Worm (Caenorhabditis elegans): Measurements from ENCODE around the gene mbf-1.
A peak's percentile ranks its signal among the peaks of the same experiment; 100 is the strongest.

The mbf-1 gene

ce11 chrIV:11472023-11472422 lies 8.1 kb downstream of the mbf-1 start:
- TF ChIP-seq fkh-3 (tag; optimal IDR thresholded peaks at IDR 0.05) (no peak), Y67H2A.10 (GFP tag; conservative IDR thresholded peaks at IDR 0.05) (no peak), K11D2.4 (GFP tag; IDR thresholded peaks at IDR 0.05) (no peak)

ce11 chrIV:11469698-11470591 lies 10.2 kb downstream of the mbf-1 start, which contains the start of the genes C10C6.13 and wht-2:
C10C6.13 (minus strand) TSS chrIV:11469748.
wht-2 (plus strand) TSS chrIV:11470436.
- TF ChIP-seq lsl-1 (GFP tag; optimal IDR thresholded peaks at IDR 0.05) (peak; percentile 86), sdz-38 (tag; optimal IDR thresholded peaks at IDR 0.05) (no peak), nhr-80 (tag; optimal IDR thresholded peaks at IDR 0.05) (peak; percentile 29), xnd-1 (tag; optimal IDR thresholded peaks at IDR 0.05) (peak; percentile 71), madf-6 (GFP tag; IDR thresholded peaks at IDR 0.05) (peak; percentile 71), F33H1.4 (GFP tag; IDR thresholded peaks at IDR 0.05) (peak; percentile 80)

ce11 chrIV:11467413-11467812 lies 12.8 kb downstream of the mbf-1 start, which contains the start of gene C10C6.7:
C10C6.7 (minus strand) TSS chrIV:11467513.
- TF ChIP-seq ztf-18 (tag; optimal IDR thresholded peaks at IDR 0.05) (no peak), hsf-1 (GFP tag; IDR thresholded peaks at IDR 0.05) (no peak), snpc-4 (GFP tag; optimal IDR thresholded peaks at IDR 0.05) (no peak), snpc-4 (tag; optimal IDR thresholded peaks at IDR 0.05) (no peak), T26A5.8 (tag; optimal IDR thresholded peaks at IDR 0.05) (no peak), atf-7 (tag; optimal IDR thresholded peaks at IDR 0.05) (no peak), F57C9.4 (tag; optimal IDR thresholded peaks at IDR 0.05) (no peak), tbx-9 (tag; optimal IDR thresholded peaks at IDR 0.05; ENCODE audit: borderline replicate concordance) (no peak), repo-1 (tag; optimal IDR thresholded peaks at IDR 0.05) (no peak), lin-54 (GFP tag; optimal IDR thresholded peaks at IDR 0.05) (no peak), F33H1.4 (GFP tag; IDR thresholded peaks at IDR 0.05) (no peak), tlf-1 (GFP tag; optimal IDR thresholded peaks at IDR 0.05) (no peak), rpc-1 (optimal IDR thresholded peaks at IDR 0.05) (no peak), rpc-1 (tag; optimal IDR thresholded peaks at IDR 0.05) (no peak), rec-8 (tag; optimal IDR thresholded peaks at IDR 0.05) (no peak), B0261.1 (tag; optimal IDR thresholded peaks at IDR 0.05) (no peak), ztf-26 (tag; optimal IDR thresholded peaks at IDR 0.05) (no peak), dox-1 (GFP tag; IDR thresholded peaks at IDR 0.05) (no peak), lin-26 (GFP tag; IDR thresholded peaks at IDR 0.05) (no peak), ceh-58 (GFP tag; IDR thresholded peaks at IDR 0.05) (no peak)

ce11 chrIV:11465125-11465524 lies 15.0 kb downstream of the mbf-1 start, which contains the start of gene C10C6.3:
C10C6.3 (minus strand) TSS chrIV:11465225.
- TF ChIP-seq unc-130 (GFP tag; optimal IDR thresholded peaks at IDR 0.05): no peak
- no peak for TF ChIP-seq dpl-1 (GFP tag; optimal IDR thresholded peaks at IDR 0.05)
- no peak for TF ChIP-seq ztf-22 (GFP tag; optimal IDR thresholded peaks at IDR 0.05)
- no peak for TF ChIP-seq pbrm-1 (GFP tag; IDR thresholded peaks at IDR 0.05)
- no peak for TF ChIP-seq zfh-2 (GFP tag; conservative IDR thresholded peaks at IDR 0.05)
- no peak for TF ChIP-seq aptf-3 (GFP tag; IDR thresholded peaks at IDR 0.05)
- TF ChIP-seq lin-26 (GFP tag; IDR thresholded peaks at IDR 0.05): no peak
- TF ChIP-seq athp-1 (tag; optimal IDR thresholded peaks at IDR 0.05): no peak
- TF ChIP-seq C06A6.2 (GFP tag; conservative IDR thresholded peaks at IDR 0.05): no peak
- no peak for TF ChIP-seq Y67H2A.10 (GFP tag; conservative IDR thresholded peaks at IDR 0.05)
- TF ChIP-seq lsl-1 (GFP tag; optimal IDR thresholded peaks at IDR 0.05): no peak
- no peak for TF ChIP-seq attf-5 (GFP tag; optimal IDR thresholded peaks at IDR 0.05)
- TF ChIP-seq attf-3 (GFP tag; conservative IDR thresholded peaks at IDR 0.05): no peak
- TF ChIP-seq F22D6.2 (tag; optimal IDR thresholded peaks at IDR 0.05): no peak
- no peak for TF ChIP-seq tbx-9 (tag; optimal IDR thresholded peaks at IDR 0.05; ENCODE audit: borderline replicate concordance)
- no peak for TF ChIP-seq F37B4.10 (GFP tag; IDR thresholded peaks at IDR 0.05)
- no peak for TF ChIP-seq F10E7.11 (tag; optimal IDR thresholded peaks at IDR 0.05)
- no peak for TF ChIP-seq snpc-3.4 (tag; optimal IDR thresholded peaks at IDR 0.05)
